Worm (Caenorhabditis elegans): Measurements from ENCODE around the gene ttbk-2.2.

ttbk-2.2 gene

ce11 chrIV:5101945-5102344 is 35.2 kb upstream of the ttbk-2.2 start:
- TF ChIP-seq nhr-12 (tag; optimal IDR thresholded peaks at IDR 0.05) (no peak), fos-1 (tag; optimal IDR thresholded peaks at IDR 0.05) (no peak), fkh-2 (tag; optimal IDR thresholded peaks at IDR 0.05) (no peak), elt-2 (tag; optimal IDR thresholded peaks at IDR 0.05) (no peak), daf-12 (tag; optimal IDR thresholded peaks at IDR 0.05) (no peak), nhr-237 (tag; optimal IDR thresholded peaks at IDR 0.05) (no peak), elt-3 (tag; optimal IDR thresholded peaks at IDR 0.05) (no peak), skn-1 (tag; optimal IDR thresholded peaks at IDR 0.05) (no peak), lin-15B (tag; optimal IDR thresholded peaks at IDR 0.05) (no peak), zag-1 (tag; optimal IDR thresholded peaks at IDR 0.05) (no peak)

DNA sequence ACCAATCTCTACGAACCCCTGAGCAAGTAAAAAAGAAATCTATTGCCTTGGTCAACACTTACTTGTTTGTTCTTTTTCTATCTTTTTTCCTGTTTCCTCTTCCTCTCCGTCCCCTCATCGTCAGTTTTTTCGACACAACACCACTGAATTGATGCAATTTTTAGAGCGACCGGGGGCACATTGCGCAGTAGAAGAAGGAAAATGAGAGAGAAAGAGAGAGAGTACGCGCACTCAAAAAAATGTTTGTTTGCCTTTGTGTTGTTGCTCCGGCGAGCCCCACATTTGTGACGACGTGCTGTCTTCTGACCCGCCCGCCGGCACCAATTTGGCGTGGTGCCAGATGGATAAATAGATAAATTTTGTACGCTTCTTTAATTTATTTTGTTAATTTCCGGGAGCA is 33.4 kb upstream of the ttbk-2.2 start:
- TF ChIP-seq hmg-11 (tag; optimal IDR thresholded peaks at IDR 0.05) (peak; percentile 19), lin-39 (tag; optimal IDR thresholded peaks at IDR 0.05) (peak; percentile 80), pha-4 (tag; optimal IDR thresholded peaks at IDR 0.05) (peak; percentile 46), nhr-12 (tag; optimal IDR thresholded peaks at IDR 0.05) (no peak), nhr-28 (tag; optimal IDR thresholded peaks at IDR 0.05) (no peak), snpc-4 (tag; optimal IDR thresholded peaks at IDR 0.05) (peak; percentile 4), nfya-1 (tag; optimal IDR thresholded peaks at IDR 0.05; ENCODE audit: insufficient read depth) (peak; percentile 57), egl-27 (tag; optimal IDR thresholded peaks at IDR 0.05) (peak; percentile 4), ceh-28 (tag; optimal IDR thresholded peaks at IDR 0.05) (no peak), nhr-11 (tag; optimal IDR thresholded peaks at IDR 0.05) (no peak)

ce11 chrIV:5093462-5093861 is 26.7 kb upstream of the ttbk-2.2 start:
- TF ChIP-seq nhr-237 (tag; optimal IDR thresholded peaks at IDR 0.05) (no peak), daf-12 (tag; optimal IDR thresholded peaks at IDR 0.05) (no peak), mml-1 (tag; optimal IDR thresholded peaks at IDR 0.05) (no peak), tbx-2 (tag; optimal IDR thresholded peaks at IDR 0.05) (no peak), R02D3.7 (tag; optimal IDR thresholded peaks at IDR 0.05) (no peak), nhr-76 (tag; optimal IDR thresholded peaks at IDR 0.05) (no peak), nhr-23 (tag; optimal IDR thresholded peaks at IDR 0.05) (no peak), fos-1 (tag; optimal IDR thresholded peaks at IDR 0.05) (no peak), ceh-82 (tag; optimal IDR thresholded peaks at IDR 0.05) (no peak), elt-1 (tag; optimal IDR thresholded peaks at IDR 0.05) (no peak), egl-27 (tag; optimal IDR thresholded peaks at IDR 0.05) (no peak), mdl-1 (tag; optimal IDR thresholded peaks at IDR 0.05) (no peak), ztf-11 (tag; optimal IDR thresholded peaks at IDR 0.05) (no peak), fkh-10 (GFP tag; optimal IDR thresholded peaks at IDR 0.05) (no peak), unc-39 (tag; optimal IDR thresholded peaks at IDR 0.05) (no peak), ceh-28 (tag; optimal IDR thresholded peaks at IDR 0.05) (no peak), skn-1 (tag; optimal IDR thresholded peaks at IDR 0.05) (no peak)

- TF ChIP-seq snpc-4 (tag; optimal IDR thresholded peaks at IDR 0.05) = peak; percentile 10
- no peak for TF ChIP-seq fos-1 (tag; optimal IDR thresholded peaks at IDR 0.05)
- TF ChIP-seq fkh-2 (tag; optimal IDR thresholded peaks at IDR 0.05) = no peak
- TF ChIP-seq unc-62 (GFP tag; optimal IDR thresholded peaks at IDR 0.05) = no peak
- TF ChIP-seq lin-15B (tag; optimal IDR thresholded peaks at IDR 0.05) = peak; percentile 37
- TF ChIP-seq ztf-11 (tag; optimal IDR thresholded peaks at IDR 0.05) = no peak
- TF ChIP-seq ztf-4 (tag; optimal IDR thresholded peaks at IDR 0.05) = no peak
- TF ChIP-seq tbx-2 (tag; optimal IDR thresholded peaks at IDR 0.05) = no peak
- peak; percentile 76 for TF ChIP-seq lin-39 (tag; optimal IDR thresholded peaks at IDR 0.05)
- peak; percentile 52 for TF ChIP-seq pha-4 (tag; optimal IDR thresholded peaks at IDR 0.05)
- TF ChIP-seq ZK546.5 (tag; optimal IDR thresholded peaks at IDR 0.05) = no peak
- no peak for TF ChIP-seq elt-1 (tag; optimal IDR thresholded peaks at IDR 0.05)
- TF ChIP-seq R02D3.7 (tag; optimal IDR thresholded peaks at IDR 0.05) = no peak
- no peak for TF ChIP-seq unc-39 (tag; optimal IDR thresholded peaks at IDR 0.05)
- TF ChIP-seq nhr-76 (tag; optimal IDR thresholded peaks at IDR 0.05) = no peak
- no peak for TF ChIP-seq nhr-23 (tag; optimal IDR thresholded peaks at IDR 0.05)
- TF ChIP-seq nhr-25 (tag; optimal IDR thresholded peaks at IDR 0.05) = no peak
- no peak for TF ChIP-seq zag-1 (tag; optimal IDR thresholded peaks at IDR 0.05)
- no peak for TF ChIP-seq nhr-28 (tag; optimal IDR thresholded peaks at IDR 0.05)
- TF ChIP-seq nhr-67 (tag; optimal IDR thresholded peaks at IDR 0.05) = no peak
- no peak for TF ChIP-seq mml-1 (tag; optimal IDR thresholded peaks at IDR 0.05)
- TF ChIP-seq egl-27 (tag; optimal IDR thresholded peaks at IDR 0.05) = no peak
- TF ChIP-seq lsy-12 (tag; optimal IDR thresholded peaks at IDR 0.05) = no peak
- peak; percentile 33 for TF ChIP-seq skn-1 (tag; optimal IDR thresholded peaks at IDR 0.05)
- no peak for TF ChIP-seq daf-12 (tag; optimal IDR thresholded peaks at IDR 0.05)
- TF ChIP-seq nfya-1 (tag; optimal IDR thresholded peaks at IDR 0.05; ENCODE audit: insufficient read depth) = peak; percentile 82
- TF ChIP-seq sea-2 (GFP tag; optimal IDR thresholded peaks at IDR 0.05) = peak; percentile 22
- TF ChIP-seq ceh-16 (tag; optimal IDR thresholded peaks at IDR 0.05) = no peak
- TF ChIP-seq hmg-11 (tag; optimal IDR thresholded peaks at IDR 0.05) = peak; percentile 34
- no peak for TF ChIP-seq fkh-10 (GFP tag; optimal IDR thresholded peaks at IDR 0.05)
- TF ChIP-seq elt-2 (tag; optimal IDR thresholded peaks at IDR 0.05) = peak; percentile 11
- no peak for TF ChIP-seq egl-5 (tag; optimal IDR thresholded peaks at IDR 0.05)
- peak; percentile 5 for TF ChIP-seq nhr-43 (tag; optimal IDR thresholded peaks at IDR 0.05; ENCODE audit: poor library complexity, severe bottlenecking)
- peak; percentile 3 for TF ChIP-seq pqm-1 (tag; optimal IDR thresholded peaks at IDR 0.05)
- TF ChIP-seq ceh-9 (tag; optimal IDR thresholded peaks at IDR 0.05) = no peak
- TF ChIP-seq mdl-1 (tag; optimal IDR thresholded peaks at IDR 0.05) = no peak
These were observed 24.4 kb upstream of the ttbk-2.2 start, which contains the start of the genes snpn-1 and C02B10.4 for ce11 chrIV:5090993-5091793. TSS of gene snpn-1 (minus strand) at chrIV:5091043. TSS of gene C02B10.4 (plus strand) at chrIV:5091586.

All from whole organism, L3 larva.